Fruit fly (Drosophila melanogaster): Measurements from ENCODE around the gene Mipp1.

Gene Mipp1

dm6 chr3L:16615132-16615709, 42.1 kb upstream of the Mipp1 start, which contains the start of gene Mo25 (continued):
- TF ChIP-seq nmo (GFP tag; optimal IDR thresholded peaks at IDR 0.05) (peak; percentile 40), NFAT (GFP tag; IDR thresholded peaks at IDR 0.05) (peak; percentile 49; the same call in 1 of the 2 replicates), CG6175 (GFP tag; IDR thresholded peaks at IDR 0.05) (no peak), p53 (GFP tag; optimal IDR thresholded peaks at IDR 0.05) (no peak), trh (GFP tag; optimal IDR thresholded peaks at IDR 0.05) (no peak), dmrt99B (tag; optimal IDR thresholded peaks at IDR 0.05) (no peak), Six4 (GFP tag; optimal IDR thresholded peaks at IDR 0.05) (no peak), CG7786 (GFP tag; optimal IDR thresholded peaks at IDR 0.05) (no peak), ro (GFP tag; IDR thresholded peaks at IDR 0.05) (no peak), CG15479 (GFP tag; optimal IDR thresholded peaks at IDR 0.05) (no peak), run (tag; optimal IDR thresholded peaks at IDR 0.05) (no peak), CG15514 (GFP tag; optimal IDR thresholded peaks at IDR 0.05) (peak; percentile 65), CG10431 (GFP tag; optimal IDR thresholded peaks at IDR 0.05) (peak; percentile 26), unc-4 (GFP tag; IDR thresholded peaks at IDR 0.05; ENCODE audit: partially characterized antibody) (peak; percentile 81), CG2202 (tag; optimal IDR thresholded peaks at IDR 0.05) (no peak), CG13296 (GFP tag; optimal IDR thresholded peaks at IDR 0.05) (peak; percentile 44), CG32772 (GFP tag; IDR thresholded peaks at IDR 0.05) (peak; percentile 70), CG14965 (GFP tag; optimal IDR thresholded peaks at IDR 0.05; ENCODE audit: borderline replicate concordance) (no peak), CG14710 (tag; optimal IDR thresholded peaks at IDR 0.05) (peak; percentile 71), row (GFP tag; IDR thresholded peaks at IDR 0.05) (peak; percentile 58; the same call in 2 of the 3 replicates), kni (GFP tag; optimal IDR thresholded peaks at IDR 0.05) (no peak), CG2678 (tag; optimal IDR thresholded peaks at IDR 0.05) (no peak), sens-2 (GFP tag; IDR thresholded peaks at IDR 0.05) (no peak), nerfin-2 (GFP tag; IDR thresholded peaks at IDR 0.05; ENCODE audit: partially characterized antibody) (no peak), CG9876 (GFP tag; optimal IDR thresholded peaks at IDR 0.05) (no peak), Stat92E (GFP tag; optimal IDR thresholded peaks at IDR 0.05) (no peak), CG33557 (GFP tag; optimal IDR thresholded peaks at IDR 0.05) (no peak), stc (GFP tag; IDR thresholded peaks at IDR 0.05) (no peak), Spps (tag; optimal IDR thresholded peaks at IDR 0.05) (no peak), CTCF (GFP tag; optimal IDR thresholded peaks at IDR 0.05) (no peak), corto (GFP tag; optimal IDR thresholded peaks at IDR 0.05) (no peak), CG7839 (tag; optimal IDR thresholded peaks at IDR 0.05) (peak; percentile 51), rib (GFP tag; IDR thresholded peaks at IDR 0.05) (no peak), Bgb (GFP tag; IDR thresholded peaks at IDR 0.05; ENCODE audit: partially characterized antibody) (peak; percentile 83), Ets97D (GFP tag; optimal IDR thresholded peaks at IDR 0.05) (peak; percentile 49), az2 (GFP tag; optimal IDR thresholded peaks at IDR 0.05) (peak; percentile 52), otp (GFP tag; IDR thresholded peaks at IDR 0.05) (0 out of 3 replicates have a peak, but pooled peaks have one; percentile 33), CG10959 (GFP tag; IDR thresholded peaks at IDR 0.05) (no peak), Ptx1 (GFP tag; IDR thresholded peaks at IDR 0.05) (no peak), Dp (GFP tag; optimal IDR thresholded peaks at IDR 0.05) (peak; percentile 83), vnd (GFP tag; IDR thresholded peaks at IDR 0.05; ENCODE audit: partially characterized antibody) (peak; percentile 60; the same call in 2 of the 3 replicates), pnt (GFP tag; optimal IDR thresholded peaks at IDR 0.05) (no peak), CG18619 (GFP tag; optimal IDR thresholded peaks at IDR 0.05) (no peak), ase (GFP tag; IDR thresholded peaks at IDR 0.05) (no peak), CG4328 (GFP tag; optimal IDR thresholded peaks at IDR 0.05) (peak; percentile 7), gfzf (GFP tag; optimal IDR thresholded peaks at IDR 0.05) (no peak), CG34376 (GFP tag; optimal IDR thresholded peaks at IDR 0.05) (peak; percentile 18), vfl (GFP tag; optimal IDR thresholded peaks at IDR 0.05) (peak; percentile 32), Elba2 (GFP tag; optimal IDR thresholded peaks at IDR 0.05) (no peak), Kr (GFP tag; optimal IDR thresholded peaks at IDR 0.05) (no peak)
